Worm (Caenorhabditis elegans): ENCODE measurements around the gene C49F8.15.
A peak's percentile ranks its signal among the peaks of the same experiment; 100 is the strongest.

The C49F8.15 gene

ce11 chrX:13315093-13315492, 47.3 kb downstream of the C49F8.15 start (continued):
- no peak for TF ChIP-seq swsn-7 (tag; optimal IDR thresholded peaks at IDR 0.05)
- peak in 1 of 2 experiments; percentile 48 for TF ChIP-seq lin-35 (GFP tag; optimal IDR thresholded peaks at IDR 0.05)
- TF ChIP-seq snu-23 (GFP tag; optimal IDR thresholded peaks at IDR 0.05), result peak; percentile 7
- no peak for TF ChIP-seq dpl-1 (GFP tag; optimal IDR thresholded peaks at IDR 0.05)
- no peak for TF ChIP-seq hlh-17 (GFP tag; optimal IDR thresholded peaks at IDR 0.05; ENCODE audit: borderline replicate concordance)
- TF ChIP-seq unc-130 (tag; optimal IDR thresholded peaks at IDR 0.05), result peak; percentile 28
- TF ChIP-seq pqm-1 (tag; optimal IDR thresholded peaks at IDR 0.05), result no peak
- TF ChIP-seq egl-27 (tag; optimal IDR thresholded peaks at IDR 0.05), result no peak
- TF ChIP-seq nhr-71 (tag; optimal IDR thresholded peaks at IDR 0.05), result peak; percentile 75
- no peak for TF ChIP-seq C16A3.4 (tag; optimal IDR thresholded peaks at IDR 0.05)
- peak; percentile 52 for TF ChIP-seq lin-14 (GFP tag; optimal IDR thresholded peaks at IDR 0.05)
- peak in 1 of 6 experiments; percentile 87 for TF ChIP-seq elt-3 (tag; optimal IDR thresholded peaks at IDR 0.05)
- no peak for TF ChIP-seq mef-2 (tag; optimal IDR thresholded peaks at IDR 0.05)
- TF ChIP-seq C34B4.2 (tag; optimal IDR thresholded peaks at IDR 0.05), result no peak
- TF ChIP-seq tbx-2 (tag; optimal IDR thresholded peaks at IDR 0.05), result peak; percentile 26
- no peak for TF ChIP-seq lsy-2 (tag; optimal IDR thresholded peaks at IDR 0.05)
- no peak for TF ChIP-seq ztf-4 (tag; optimal IDR thresholded peaks at IDR 0.05)
- TF ChIP-seq vab-15 (tag; optimal IDR thresholded peaks at IDR 0.05), result peak; percentile 46
- TF ChIP-seq skn-1 (tag; optimal IDR thresholded peaks at IDR 0.05), result no peak
- TF ChIP-seq nhr-12 (tag; optimal IDR thresholded peaks at IDR 0.05), result no peak
- TF ChIP-seq unc-62 (GFP tag; optimal IDR thresholded peaks at IDR 0.05), result no peak
- TF ChIP-seq jun-1 (tag; optimal IDR thresholded peaks at IDR 0.05), result no peak
- no peak for TF ChIP-seq nhr-84 (tag; optimal IDR thresholded peaks at IDR 0.05)
- TF ChIP-seq lin-15B (tag; optimal IDR thresholded peaks at IDR 0.05), result no peak
- peak; percentile 28 for TF ChIP-seq nhr-19 (GFP tag; conservative IDR thresholded peaks at IDR 0.05)
- TF ChIP-seq nhr-11 (tag; optimal IDR thresholded peaks at IDR 0.05), result no peak
- no peak for TF ChIP-seq pag-3 (tag; optimal IDR thresholded peaks at IDR 0.05; ENCODE audit: borderline replicate concordance, insufficient read depth)
- TF ChIP-seq zag-1 (tag; optimal IDR thresholded peaks at IDR 0.05), result no peak
- TF ChIP-seq ets-5 (GFP tag; IDR thresholded peaks at IDR 0.05), result no peak
- no peak for TF ChIP-seq unc-30 (tag; optimal IDR thresholded peaks at IDR 0.05)

ce11 chrX:13311641-13312423, 50.6 kb downstream of the C49F8.15 start, which contains the start of gene F46G10.1:
F46G10.1 (minus strand) TSS chrX:13311755.
- TF ChIP-seq elt-2 (tag; optimal IDR thresholded peaks at IDR 0.05), result peak; percentile 55
- TF ChIP-seq lin-35 (GFP tag; optimal IDR thresholded peaks at IDR 0.05), result peak in 1 of 2 experiments; percentile 22
- no peak for TF ChIP-seq hlh-4 (tag; optimal IDR thresholded peaks at IDR 0.05)
- TF ChIP-seq efl-1 (optimal IDR thresholded peaks at IDR 0.05), result no peak
- peak in 1 of 2 experiments; percentile 90 for TF ChIP-seq efl-1 (GFP tag; optimal IDR thresholded peaks at IDR 0.05 in 1 of 2)
